Worm (Caenorhabditis elegans): ENCODE measurements around the gene clec-25.

- TF ChIP-seq unc-62 (GFP tag; optimal IDR thresholded peaks at IDR 0.05) (no peak), ztf-11 (tag; optimal IDR thresholded peaks at IDR 0.05) (no peak), unc-39 (tag; optimal IDR thresholded peaks at IDR 0.05) (no peak), nhr-237 (tag; optimal IDR thresholded peaks at IDR 0.05) (no peak), aly-2 (tag; optimal IDR thresholded peaks at IDR 0.05) (no peak), mdl-1 (tag; optimal IDR thresholded peaks at IDR 0.05) (no peak), ama-1 (optimal IDR thresholded peaks at IDR 0.05) (no peak), skn-1 (tag; optimal IDR thresholded peaks at IDR 0.05) (no peak), nhr-25 (tag; optimal IDR thresholded peaks at IDR 0.05) (no peak), ceh-82 (tag; optimal IDR thresholded peaks at IDR 0.05) (no peak), nhr-11 (tag; optimal IDR thresholded peaks at IDR 0.05) (no peak), lin-13 (GFP tag; optimal IDR thresholded peaks at IDR 0.05) (no peak), snpc-4 (tag; optimal IDR thresholded peaks at IDR 0.05) (no peak), sma-9 (GFP tag; optimal IDR thresholded peaks at IDR 0.05) (no peak), sma-9 (tag; optimal IDR thresholded peaks at IDR 0.05) (no peak)
These were observed 27.8 kb upstream of the clec-25 start, which contains the start of gene T20B3.1 for ce11 chrV:16815261-16815660.
